Fruit fly (Drosophila melanogaster) whole organism, embryonic: ENCODE results near the gene upSET.

Experiments used
- Abd-B ChIP-seq: fragments of 200-800 bp; sonication (Bioruptor generic); optimal IDR thresholded peaks from 2 replicates; lab custom pipeline; 2018; ENCODE audit warnings: missing biosample characterization, mild to moderate bottlenecking, missing genetic modification characterization, moderate library complexity
- Adf1 ChIP-seq: fragments of 200-800 bp; sonication (Bioruptor generic); IDR thresholded peaks from 2 replicates; pipeline ENCODE4 v1.3.6; 2022; ENCODE audit warnings: missing biosample characterization, missing genetic modification characterization
- Asciz ChIP-seq: fragments of 200-800 bp; sonication (Bioruptor generic); optimal IDR thresholded peaks from 2 replicates; lab custom pipeline; 2017; ENCODE audit warnings: missing biosample characterization, mild to moderate bottlenecking, missing genetic modification characterization, missing genetic modification reagents
- CG11456 ChIP-seq: fragments of 200-800 bp; sonication (Bioruptor generic); IDR thresholded peaks from 3 replicates; pipeline ENCODE4 v1.3.6; 2022; ENCODE audit warnings: missing biosample characterization, missing genetic modification characterization
- CG11696 ChIP-seq: fragments of 200-800 bp; sonication (Bioruptor generic); IDR thresholded peaks from 2 replicates; pipeline ENCODE4 v1.3.6; 2022; ENCODE audit warnings: missing biosample characterization, missing genetic modification characterization
- CG12219 ChIP-seq: fragments of 200-800 bp; sonication (Bioruptor generic); optimal IDR thresholded peaks from 3 replicates; lab custom pipeline; 2018; ENCODE audit warnings: missing biosample characterization, mild to moderate bottlenecking, missing genetic modification characterization
- CG1233 ChIP-seq: fragments of 200-800 bp; sonication (Bioruptor generic); optimal IDR thresholded peaks from 4 replicates; lab custom pipeline; 2018; ENCODE audit warnings: missing biosample characterization, mild to moderate bottlenecking, missing genetic modification characterization
- CG13775 ChIP-seq: fragments of 200-800 bp; sonication (Bioruptor generic); optimal IDR thresholded peaks from 3 replicates; lab custom pipeline; 2017; ENCODE audit warnings: missing biosample characterization, mild to moderate bottlenecking, missing genetic modification characterization
- CG14860 ChIP-seq: fragments of 200-800 bp; sonication (Bioruptor generic); IDR thresholded peaks from 3 replicates; pipeline ENCODE4 v1.3.6; 2022; ENCODE audit warnings: missing biosample characterization, missing genetic modification characterization; ENCODE audit not compliant: partially characterized antibody
- CG15073 ChIP-seq: fragments of 200-800 bp; sonication (Bioruptor generic); optimal IDR thresholded peaks from 2 replicates; lab custom pipeline; 2016; ENCODE audit warnings: missing biosample characterization, missing genetic modification characterization
- CG1603 ChIP-seq: fragments of 200-800 bp; sonication (Bioruptor generic); optimal IDR thresholded peaks from 2 replicates; lab custom pipeline; 2019; ENCODE audit warnings: missing biosample characterization, mild to moderate bottlenecking, missing genetic modification characterization, moderate library complexity
- CG16779 ChIP-seq: fragments of 200-800 bp; sonication (Bioruptor generic); IDR thresholded peaks from 2 replicates; pipeline ENCODE4 v1.3.6; 2022; ENCODE audit warnings: missing biosample characterization, missing genetic modification characterization
- CG17328 ChIP-seq: fragments of 200-800 bp; sonication (Bioruptor generic); IDR thresholded peaks from 2 replicates; pipeline ENCODE4 v1.3.6; 2022; ENCODE audit warnings: missing biosample characterization, missing genetic modification characterization
- CG18011 ChIP-seq: fragments of 200-800 bp; sonication (Bioruptor generic); optimal IDR thresholded peaks from 2 replicates; lab custom pipeline; 2017; ENCODE audit warnings: missing biosample characterization, missing genetic modification characterization, mild to moderate bottlenecking, moderate library complexity, missing genotype
- CG3163 ChIP-seq: fragments of 200-800 bp; sonication (Bioruptor generic); optimal IDR thresholded peaks from 3 replicates; lab custom pipeline; 2016; ENCODE audit warnings: missing biosample characterization, missing genetic modification characterization
- CG32772 ChIP-seq: fragments of 200-800 bp; sonication (Bioruptor generic); IDR thresholded peaks from 2 replicates; pipeline ENCODE4 v1.3.6; 2022; ENCODE audit warnings: missing biosample characterization, missing genetic modification characterization
- CG33213 ChIP-seq: fragments of 200-800 bp; sonication (Bioruptor generic); optimal IDR thresholded peaks from 3 replicates; lab custom pipeline; 2016; ENCODE audit warnings: missing biosample characterization, missing genetic modification characterization
- CG3838 ChIP-seq: fragments of 200-800 bp; sonication (Bioruptor generic); optimal IDR thresholded peaks from 3 replicates; lab custom pipeline; 2016; ENCODE audit warnings: missing biosample characterization, missing genetic modification characterization
- CG4328 ChIP-seq: fragments of 200-800 bp; sonication (Bioruptor generic); optimal IDR thresholded peaks from 3 replicates; lab custom pipeline; 2017; ENCODE audit warnings: missing biosample characterization, missing genetic modification reagents, missing genetic modification characterization
- CG6654 ChIP-seq: fragments of 200-800 bp; sonication (Bioruptor generic); optimal IDR thresholded peaks from 2 replicates; lab custom pipeline; 2017; ENCODE audit warnings: missing biosample characterization, mild to moderate bottlenecking, missing genetic modification characterization
- CG6689 ChIP-seq: fragments of 200-800 bp; sonication (Bioruptor generic); IDR thresholded peaks from 2 replicates; pipeline ENCODE4 v1.3.6; 2022; ENCODE audit warnings: missing biosample characterization, missing genetic modification characterization
- CG6854 ChIP-seq: fragments of 200-800 bp; sonication (Bioruptor generic); optimal IDR thresholded peaks from 3 replicates; lab custom pipeline; 2017; ENCODE audit warnings: missing biosample characterization, mild to moderate bottlenecking, missing genetic modification characterization
- CG7987 ChIP-seq: fragments of 200-800 bp; sonication (Bioruptor generic); optimal IDR thresholded peaks from 2 replicates; lab custom pipeline; 2018; ENCODE audit warnings: missing biosample characterization, mild to moderate bottlenecking, missing genetic modification characterization, moderate library complexity
- CG8290 ChIP-seq, 3 experiments: fragments of 200-800 bp; sonication (Bioruptor generic); optimal IDR thresholded peaks; 2 replicates each; lab custom pipeline; 2016 to 2019; ENCODE audit warnings: missing biosample characterization in 3 of 3, missing genetic modification characterization in 3 of 3, mild to moderate bottlenecking in 2 of 3, moderate library complexity in 1 of 3
- Doc2 ChIP-seq: fragments of 200-800 bp; sonication (Bioruptor generic); IDR thresholded peaks from 2 replicates; pipeline ENCODE4 v1.3.6; 2022; ENCODE audit warnings: missing biosample characterization, missing genetic modification characterization
- ERR ChIP-seq: fragments of 200-800 bp; sonication (Bioruptor generic); optimal IDR thresholded peaks from 2 replicates; lab custom pipeline; 2016; ENCODE audit warnings: missing biosample characterization, missing genetic modification characterization
- Elba2 ChIP-seq: fragments of 200-800 bp; sonication (Bioruptor generic); optimal IDR thresholded peaks from 3 replicates; lab custom pipeline; 2016; ENCODE audit warnings: missing biosample characterization, missing genetic modification characterization
- Hr51 ChIP-seq, 2 experiments: fragments of 200-800 bp; sonication (Bioruptor generic); optimal IDR thresholded peaks; 2 replicates in 1 of 2; 3 replicates in 1 of 2; lab custom pipeline; 2016 to 2018; ENCODE audit warnings: missing biosample characterization in 2 of 2, missing genetic modification characterization in 2 of 2, mild to moderate bottlenecking in 1 of 2, moderate library complexity in 1 of 2
- Opbp ChIP-seq: fragments of 200-800 bp; sonication (Bioruptor generic); IDR thresholded peaks from 3 replicates; pipeline ENCODE4 v1.3.6; 2022; ENCODE audit warnings: missing biosample characterization, missing genetic modification characterization; ENCODE audit not compliant: partially characterized antibody
- Optix ChIP-seq: fragments of 200-800 bp; sonication (Bioruptor generic); IDR thresholded peaks from 3 replicates; pipeline ENCODE4 v1.3.6; 2022; ENCODE audit warnings: missing biosample characterization, missing genetic modification characterization
- Ravus ChIP-seq: fragments of 200-800 bp; sonication (Bioruptor generic); IDR thresholded peaks from 2 replicates; pipeline ENCODE4 v1.3.6; 2022; ENCODE audit warnings: missing biosample characterization, missing genetic modification characterization
- Scr ChIP-seq: fragments of 200-800 bp; sonication (Bioruptor generic); IDR thresholded peaks from 2 replicates; pipeline ENCODE4 v1.3.6; 2022; ENCODE audit warnings: missing biosample characterization, missing genetic modification characterization; ENCODE audit not compliant: partially characterized antibody
- Six4 ChIP-seq: fragments of 200-800 bp; sonication (Bioruptor generic); optimal IDR thresholded peaks from 2 replicates; lab custom pipeline; 2016; ENCODE audit warnings: missing biosample characterization, missing genetic modification characterization
- Sry-δ ChIP-seq: fragments of 200-800 bp; sonication (Bioruptor generic); optimal IDR thresholded peaks from 2 replicates; lab custom pipeline; 2016; ENCODE audit warnings: missing biosample characterization, missing genetic modification characterization
- TFAM ChIP-seq: fragments of 200-800 bp; sonication (Bioruptor generic); optimal IDR thresholded peaks from 2 replicates; lab custom pipeline; 2017; ENCODE audit warnings: missing biosample characterization, missing genetic modification characterization, inconsistent platforms
- br ChIP-seq: fragments of >200 bp; optimal IDR thresholded peaks from 2 replicates; lab custom pipeline; 2017
- eyg ChIP-seq: fragments of 200-800 bp; sonication (Bioruptor generic); optimal IDR thresholded peaks from 3 replicates; lab custom pipeline; 2016; ENCODE audit warnings: missing biosample characterization, missing genetic modification characterization
- gce ChIP-seq: fragments of 200-800 bp; sonication (Bioruptor generic); IDR thresholded peaks from 3 replicates; pipeline ENCODE4 v1.3.6; 2022; ENCODE audit warnings: missing biosample characterization, missing genetic modification characterization
- gcm ChIP-seq: fragments of 200-800 bp; sonication (Bioruptor generic); optimal IDR thresholded peaks from 2 replicates; lab custom pipeline; 2019; ENCODE audit warnings: missing biosample characterization, mild to moderate bottlenecking, missing genetic modification characterization, moderate library complexity
- gfzf ChIP-seq: fragments of 200-800 bp; sonication (Bioruptor generic); optimal IDR thresholded peaks from 2 replicates; lab custom pipeline; 2016; ENCODE audit warnings: missing biosample characterization, mild to moderate bottlenecking, missing genetic modification characterization, moderate library complexity
- hkb ChIP-seq, 2 experiments: fragments of 200-800 bp in 1 of 2; fragments of >200 bp in 1 of 2; sonication (Bioruptor generic) in 1 of 2; IDR thresholded peaks in 1 of 2; optimal IDR thresholded peaks in 1 of 2; 2 replicates each; pipeline versions ENCODE4 v1.3.6 to Lab custom; 2017 to 2022; ENCODE audit warnings: missing biosample characterization in 1 of 2, missing genetic modification characterization in 1 of 2
- jigr1 ChIP-seq: fragments of 200-800 bp; sonication (Bioruptor generic); IDR thresholded peaks from 3 replicates; pipeline ENCODE4 v1.3.6; 2022; ENCODE audit warnings: missing biosample characterization, missing genetic modification characterization
- nau ChIP-seq: fragments of 200-800 bp; sonication (Bioruptor generic); optimal IDR thresholded peaks from 3 replicates; lab custom pipeline; 2017; ENCODE audit warnings: missing biosample characterization, mild to moderate bottlenecking, missing genetic modification characterization, missing genetic modification reagents
- pb ChIP-seq: fragments of 200-800 bp; sonication (Bioruptor generic); optimal IDR thresholded peaks from 3 replicates; lab custom pipeline; 2016; ENCODE audit warnings: missing biosample characterization, missing genetic modification characterization
- pfk ChIP-seq: fragments of 200-800 bp; sonication (Bioruptor generic); optimal IDR thresholded peaks from 2 replicates; lab custom pipeline; 2018; ENCODE audit warnings: missing biosample characterization, mild to moderate bottlenecking, missing genetic modification characterization, moderate library complexity
- shn ChIP-seq: fragments of 200-800 bp; sonication (Bioruptor generic); optimal IDR thresholded peaks from 3 replicates; lab custom pipeline; 2016; ENCODE audit warnings: missing biosample characterization, missing genetic modification characterization
- ttk ChIP-seq: fragments of 200-800 bp; sonication (Bioruptor generic); IDR thresholded peaks from 2 replicates; pipeline ENCODE4 v2.1.2; 2022; ENCODE audit warnings: missing biosample characterization, missing genetic modification characterization
- tup ChIP-seq: fragments of 200-800 bp; sonication (Bioruptor generic); optimal IDR thresholded peaks from 2 replicates; lab custom pipeline; 2016; ENCODE audit warnings: missing biosample characterization, mild to moderate bottlenecking, missing genetic modification characterization, moderate library complexity
- wor ChIP-seq: fragments of 200-800 bp; sonication (Bioruptor generic); IDR thresholded peaks from 2 replicates; pipeline ENCODE4 v1.3.6; 2022; ENCODE audit warnings: missing biosample characterization, missing genetic modification characterization

Gene upSET

dm6 chr3L:14049620-14050253 is 47.8 kb downstream of the upSET start, which contains the start of gene Neurl4 (continued):
- no peak for TF ChIP-seq pb (GFP tag; lab: Kevin White, UChicago)
- TF ChIP-seq CG3163 (GFP tag; lab: Kevin White, UChicago): peak; percentile 13
- TF ChIP-seq Doc2 (GFP tag; lab: Robert Waterston, UW): no peak
- no peak for TF ChIP-seq gce (GFP tag; lab: Robert Waterston, UW)
- no peak for TF ChIP-seq CG4328 (GFP tag; lab: Kevin White, UChicago)
- peak; percentile 38; the same call in 1 of the 2 replicates for TF ChIP-seq CG11696 (GFP tag; lab: Robert Waterston, UW)
- TF ChIP-seq jigr1 (GFP tag; lab: Robert Waterston, UW): no peak
- peak; percentile 59 for TF ChIP-seq CG6689
- peak; percentile 34 for TF ChIP-seq Six4
- peak; percentile 68 for TF ChIP-seq ttk
- peak; percentile 21 for TF ChIP-seq Adf1 (GFP tag; lab: Robert Waterston, UW)
- TF ChIP-seq Optix: no peak
- no peak for TF ChIP-seq TFAM (GFP tag; lab: Kevin White, UChicago)
- peak; percentile 63 for TF ChIP-seq Elba2
- TF ChIP-seq hkb (optimal IDR thresholded peaks at IDR 0.05; lab: Kevin White, UChicago): no peak
- peak; percentile 66 for TF ChIP-seq hkb (GFP tag; IDR thresholded peaks at IDR 0.05; lab: Robert Waterston, UW)
- no peak for TF ChIP-seq CG6854
- no peak for TF ChIP-seq CG14860 (GFP tag; lab: Robert Waterston, UW)
- peak; percentile 62 for TF ChIP-seq Abd-B (GFP tag; lab: Kevin White, UChicago)
- TF ChIP-seq CG17328 (GFP tag; lab: Robert Waterston, UW): peak; percentile 75
- TF ChIP-seq Ravus (GFP tag; lab: Robert Waterston, UW): no peak; the same call in 1 of the 2 replicates
- TF ChIP-seq CG7987 (GFP tag; lab: Kevin White, UChicago): no peak
- TF ChIP-seq eyg (GFP tag; lab: Kevin White, UChicago): no peak
- TF ChIP-seq gcm (GFP tag; lab: Kevin White, UChicago): no peak
- TF ChIP-seq Hr51 (GFP tag; optimal IDR thresholded peaks at IDR 0.05; lab: Kevin White, UChicago): peak in 1 of 2 experiments; percentile 13
- no peak for TF ChIP-seq Asciz (GFP tag; lab: Kevin White, UChicago)
- no peak for TF ChIP-seq nau (GFP tag; lab: Kevin White, UChicago)
- TF ChIP-seq gfzf: peak; percentile 70
- TF ChIP-seq CG13775 (GFP tag; lab: Kevin White, UChicago): peak; percentile 69
- no peak for TF ChIP-seq CG8290 (GFP tag; optimal IDR thresholded peaks at IDR 0.05; lab: Kevin White, UChicago)
- TF ChIP-seq CG8290 (tag; optimal IDR thresholded peaks at IDR 0.05; lab: Kevin White, UChicago): no peak
- no peak for TF ChIP-seq ERR
- TF ChIP-seq br (lab: Kevin White, UChicago): no peak
- TF ChIP-seq CG12219 (GFP tag; lab: Kevin White, UChicago): peak; percentile 75
- TF ChIP-seq Scr: no peak; the same call in 1 of the 2 replicates
- no peak for TF ChIP-seq CG6654 (GFP tag; lab: Kevin White, UChicago)
- TF ChIP-seq wor (GFP tag; lab: Robert Waterston, UW): peak; percentile 43; the same call in 1 of the 2 replicates
- TF ChIP-seq CG1233: peak; percentile 78
- no peak for TF ChIP-seq CG1603 (tag; lab: Kevin White, UChicago)
- no peak for TF ChIP-seq CG18011 (GFP tag; lab: Kevin White, UChicago)
- no peak for TF ChIP-seq CG16779 (GFP tag; lab: Robert Waterston, UW)
- TF ChIP-seq CG32772 (GFP tag; lab: Robert Waterston, UW): no peak
- no peak for TF ChIP-seq CG15073 (GFP tag; lab: Kevin White, UChicago)
- no peak for TF ChIP-seq pfk (GFP tag; lab: Kevin White, UChicago)
- no peak for TF ChIP-seq Opbp
- TF ChIP-seq shn: peak; percentile 67
- TF ChIP-seq Sry-δ (GFP tag; lab: Kevin White, UChicago): peak; percentile 46
- peak; percentile 76; the same call in 2 of the 3 replicates for TF ChIP-seq CG11456 (GFP tag; lab: Robert Waterston, UW)
- TF ChIP-seq CG3838 (GFP tag; lab: Kevin White, UChicago): peak; percentile 46
- no peak for TF ChIP-seq tup
- TF ChIP-seq CG33213: peak; percentile 21
